Fruit fly (Drosophila melanogaster) whole organism, prepupa: ENCODE measurements around the gene CG45544.

Experiments
- Eip93F ChIP-seq: fragments of 200-800 bp; sonication (Bioruptor generic); optimal IDR thresholded peaks from 2 replicates; lab custom pipeline; 2016; ENCODE audit warnings: missing biosample characterization, mild to moderate bottlenecking, missing genetic modification characterization
- Ets21C ChIP-seq: fragments of 200-800 bp; sonication (Bioruptor generic); optimal IDR thresholded peaks from 3 replicates; lab custom pipeline; 2016; ENCODE audit warnings: missing biosample characterization, missing genetic modification characterization
- Hr39 ChIP-seq: fragments of 200-800 bp; sonication (Bioruptor generic); optimal IDR thresholded peaks from 2 replicates; lab custom pipeline; 2016; ENCODE audit warnings: missing biosample characterization, missing genetic modification characterization
- Lpt ChIP-seq: fragments of 200-800 bp; sonication (Bioruptor generic); optimal IDR thresholded peaks from 3 replicates; lab custom pipeline; 2016; ENCODE audit warnings: missing biosample characterization, missing genetic modification characterization
- vri ChIP-seq: fragments of 200-800 bp; sonication (Bioruptor generic); optimal IDR thresholded peaks from 3 replicates; lab custom pipeline; 2016; ENCODE audit warnings: missing biosample characterization, mild to moderate bottlenecking, missing genetic modification characterization

DNA sequence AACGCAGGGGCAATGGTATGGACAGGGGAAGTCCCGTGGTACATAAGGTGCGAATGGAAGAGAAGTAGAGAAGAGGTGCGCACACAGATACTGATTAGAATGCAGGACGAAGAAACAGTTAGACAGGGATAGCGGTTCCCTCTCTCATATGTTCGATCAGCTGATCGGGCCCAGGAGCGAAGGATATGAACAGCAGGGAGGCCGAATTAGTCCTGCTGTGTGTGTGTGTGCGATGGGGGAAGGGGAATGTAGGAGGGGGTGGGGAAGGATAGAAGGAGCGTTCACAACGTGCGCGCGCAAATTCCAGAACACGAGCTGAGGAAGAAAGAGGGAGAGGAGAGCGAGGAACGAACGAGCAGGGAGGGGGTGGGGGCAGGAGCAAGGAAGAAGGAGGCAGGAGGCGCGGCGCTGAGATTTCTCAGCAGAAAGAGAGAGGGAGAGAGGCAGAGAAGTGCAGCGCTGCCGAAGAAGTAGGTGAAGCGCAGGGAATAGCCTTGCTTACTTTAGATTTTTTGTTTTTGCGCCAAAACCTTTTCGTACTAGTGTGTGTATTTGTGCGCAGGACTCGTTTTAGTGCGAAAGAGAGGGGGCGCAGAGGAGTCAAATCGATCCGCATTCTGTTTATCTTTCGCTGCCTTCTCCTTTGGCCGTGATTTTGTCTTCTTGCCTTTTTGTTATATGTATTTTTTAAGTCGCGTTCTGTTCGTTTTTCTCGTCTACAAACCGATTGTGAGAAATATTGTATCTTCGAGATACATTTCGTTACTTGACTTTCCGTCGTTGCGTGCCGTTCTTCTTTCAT lies 1.8 kb downstream of the CG45544 start:
- TF ChIP-seq Ets21C (no peak), Lpt (GFP tag; lab: Kevin White, UChicago) (no peak), vri (no peak), Eip93F (GFP tag; lab: Kevin White, UChicago) (no peak), Hr39 (GFP tag; lab: Kevin White, UChicago) (no peak)
